Fruit fly (Drosophila melanogaster) whole organism, embryonic: ENCODE data around the gene cwo.

Experiments used
- Adf1 ChIP-seq: fragments of 200-800 bp; sonication (Bioruptor generic); IDR thresholded peaks from 2 replicates; pipeline ENCODE4 v1.3.6; 2022; ENCODE audit warnings: missing biosample characterization, missing genetic modification characterization
- B-H1 ChIP-seq: fragments of 200-800 bp; sonication (Bioruptor generic); IDR thresholded peaks from 3 replicates; pipeline ENCODE4 v1.3.6; 2022; ENCODE audit warnings: missing biosample characterization, missing genetic modification characterization
- CG10321 ChIP-seq: fragments of 200-800 bp; sonication (Bioruptor generic); IDR thresholded peaks from 2 replicates; pipeline ENCODE4 v1.3.6; 2022; ENCODE audit warnings: missing biosample characterization, missing genetic modification characterization
- CG12155 ChIP-seq: fragments of 200-800 bp; sonication (Bioruptor generic); optimal IDR thresholded peaks from 3 replicates; lab custom pipeline; 2016; ENCODE audit warnings: missing biosample characterization, missing genetic modification characterization
- CG13123 ChIP-seq: fragments of 200-800 bp; sonication (Bioruptor generic); optimal IDR thresholded peaks from 2 replicates; lab custom pipeline; 2016; ENCODE audit warnings: missing biosample characterization, missing genetic modification characterization
- CG14860 ChIP-seq: fragments of 200-800 bp; sonication (Bioruptor generic); IDR thresholded peaks from 3 replicates; pipeline ENCODE4 v1.3.6; 2022; ENCODE audit warnings: missing biosample characterization, missing genetic modification characterization; ENCODE audit not compliant: partially characterized antibody
- CG16863 ChIP-seq: fragments of 200-800 bp; sonication (Bioruptor generic); optimal IDR thresholded peaks from 3 replicates; lab custom pipeline; 2016; ENCODE audit warnings: missing biosample characterization, missing genetic modification characterization
- CG17359 ChIP-seq: fragments of 200-800 bp; sonication (Bioruptor generic); optimal IDR thresholded peaks from 3 replicates; lab custom pipeline; 2018; ENCODE audit warnings: missing biosample characterization, mild to moderate bottlenecking, missing genetic modification characterization, moderate library complexity
- CG2116 ChIP-seq: fragments of 200-800 bp; sonication (Bioruptor generic); optimal IDR thresholded peaks from 3 replicates; lab custom pipeline; 2018; ENCODE audit warnings: missing biosample characterization, mild to moderate bottlenecking, missing genetic modification characterization
- CG2712 ChIP-seq: fragments of 200-800 bp; optimal IDR thresholded peaks from 3 replicates; lab custom pipeline; 2019; ENCODE audit warnings: missing biosample characterization, mild to moderate bottlenecking, missing genetic modification characterization, moderate library complexity
- CG32772 ChIP-seq: fragments of 200-800 bp; sonication (Bioruptor generic); IDR thresholded peaks from 2 replicates; pipeline ENCODE4 v1.3.6; 2022; ENCODE audit warnings: missing biosample characterization, missing genetic modification characterization
- CG3407 ChIP-seq: fragments of 200-800 bp; sonication (Bioruptor generic); optimal IDR thresholded peaks from 2 replicates; lab custom pipeline; 2018; ENCODE audit warnings: missing biosample characterization, mild to moderate bottlenecking, missing genetic modification characterization
- CG3838 ChIP-seq: fragments of 200-800 bp; sonication (Bioruptor generic); optimal IDR thresholded peaks from 3 replicates; lab custom pipeline; 2016; ENCODE audit warnings: missing biosample characterization, missing genetic modification characterization
- CG7987 ChIP-seq: fragments of 200-800 bp; sonication (Bioruptor generic); optimal IDR thresholded peaks from 2 replicates; lab custom pipeline; 2018; ENCODE audit warnings: missing biosample characterization, mild to moderate bottlenecking, missing genetic modification characterization, moderate library complexity
- CG8478 ChIP-seq: fragments of >200 bp; optimal IDR thresholded peaks from 2 replicates; lab custom pipeline; 2018
- CG9609 ChIP-seq: fragments of 200-800 bp; sonication (Bioruptor generic); optimal IDR thresholded peaks from 3 replicates; lab custom pipeline; 2016; ENCODE audit warnings: missing biosample characterization, missing genetic modification characterization
- Deaf1 ChIP-seq: fragments of 200-800 bp; optimal IDR thresholded peaks from 3 replicates; lab custom pipeline; 2019; ENCODE audit warnings: missing biosample characterization, mild to moderate bottlenecking, missing genetic modification characterization, moderate library complexity
- Dip3 ChIP-seq: fragments of 200-800 bp; sonication (Bioruptor generic); optimal IDR thresholded peaks from 3 replicates; lab custom pipeline; 2016; ENCODE audit warnings: missing biosample characterization, missing genetic modification characterization
- ERR ChIP-seq: fragments of 200-800 bp; sonication (Bioruptor generic); optimal IDR thresholded peaks from 2 replicates; lab custom pipeline; 2016; ENCODE audit warnings: missing biosample characterization, missing genetic modification characterization
- Jarid2 ChIP-seq: fragments of 200-800 bp; sonication (Bioruptor generic); optimal IDR thresholded peaks from 3 replicates; lab custom pipeline; 2017; ENCODE audit warnings: mild to moderate bottlenecking, missing biosample characterization, missing genetic modification reagents, missing genetic modification characterization
- Nf-YB ChIP-seq: fragments of 200-800 bp; sonication (Bioruptor generic); optimal IDR thresholded peaks from 3 replicates; lab custom pipeline; 2019; ENCODE audit warnings: missing biosample characterization, mild to moderate bottlenecking, missing genetic modification characterization, moderate library complexity
- Nf-YC ChIP-seq: fragments of 200-800 bp; optimal IDR thresholded peaks from 3 replicates; lab custom pipeline; 2019; ENCODE audit warnings: missing biosample characterization, mild to moderate bottlenecking, missing genetic modification characterization, moderate library complexity
- Rx ChIP-seq: fragments of 200-800 bp; sonication (Bioruptor generic); IDR thresholded peaks from 2 replicates; pipeline ENCODE4 v1.3.6; 2022; ENCODE audit warnings: missing biosample characterization, missing genetic modification characterization
- Sox100B ChIP-seq: fragments of 200-800 bp; sonication (Bioruptor generic); optimal IDR thresholded peaks from 3 replicates; lab custom pipeline; 2018; ENCODE audit warnings: missing biosample characterization, mild to moderate bottlenecking, missing genetic modification characterization
- Sry-β ChIP-seq: fragments of 200-800 bp; sonication (Bioruptor generic); optimal IDR thresholded peaks from 2 replicates; lab custom pipeline; 2018; ENCODE audit warnings: missing biosample characterization, mild to moderate bottlenecking, missing genetic modification characterization, moderate library complexity
- Xbp1 ChIP-seq: fragments of 200-800 bp; sonication (Bioruptor generic); optimal IDR thresholded peaks from 3 replicates; lab custom pipeline; 2016; ENCODE audit warnings: missing biosample characterization, mild to moderate bottlenecking, missing genetic modification characterization
- al ChIP-seq: fragments of 200-800 bp; sonication (Bioruptor generic); IDR thresholded peaks from 2 replicates; pipeline ENCODE4 v1.3.6; 2022; ENCODE audit warnings: missing biosample characterization, missing genetic modification characterization
- az2 ChIP-seq: fragments of 200-800 bp; sonication (Bioruptor generic); optimal IDR thresholded peaks from 3 replicates; lab custom pipeline; 2016; ENCODE audit warnings: missing biosample characterization, missing genetic modification characterization
- bcd ChIP-seq: fragments of 200-800 bp; sonication (Bioruptor generic); optimal IDR thresholded peaks from 2 replicates; lab custom pipeline; 2017; ENCODE audit warnings: missing biosample characterization, mild to moderate bottlenecking, missing genetic modification characterization
- bigmax ChIP-seq: fragments of 200-800 bp; sonication (Bioruptor generic); optimal IDR thresholded peaks from 2 replicates; lab custom pipeline; 2018; ENCODE audit warnings: missing biosample characterization, mild to moderate bottlenecking, missing genetic modification characterization
- chm ChIP-seq: fragments of 200-800 bp; sonication (Bioruptor generic); IDR thresholded peaks from 2 replicates; pipeline ENCODE4 v1.3.6; 2022; ENCODE audit warnings: missing biosample characterization, missing genetic modification characterization
- dysf ChIP-seq: fragments of 200-800 bp; sonication (Bioruptor generic); IDR thresholded peaks from 3 replicates; pipeline ENCODE4 v1.3.6; 2022; ENCODE audit warnings: missing biosample characterization, missing genetic modification characterization
- en ChIP-seq: fragments of 200-800 bp; sonication (Bioruptor generic); optimal IDR thresholded peaks from 2 replicates; lab custom pipeline; 2016; ENCODE audit warnings: missing biosample characterization, missing genetic modification characterization
- gce ChIP-seq: fragments of 200-800 bp; sonication (Bioruptor generic); IDR thresholded peaks from 3 replicates; pipeline ENCODE4 v1.3.6; 2022; ENCODE audit warnings: missing biosample characterization, missing genetic modification characterization
- gro ChIP-seq: fragments of 200-800 bp; sonication (Bioruptor generic); optimal IDR thresholded peaks from 2 replicates; lab custom pipeline; 2016; ENCODE audit warnings: missing biosample characterization, missing genetic modification characterization
- hth ChIP-seq: fragments of >200 bp; optimal IDR thresholded peaks from 2 replicates; lab custom pipeline; 2017; ENCODE audit warnings: inconsistent platforms
- lbe ChIP-seq: fragments of 200-800 bp; sonication (Bioruptor generic); optimal IDR thresholded peaks from 2 replicates; lab custom pipeline; 2016; ENCODE audit warnings: missing biosample characterization, mild to moderate bottlenecking, missing genetic modification characterization
- lmd ChIP-seq: fragments of 200-800 bp; sonication (Bioruptor generic); IDR thresholded peaks from 2 replicates; pipeline ENCODE4 v1.3.6; 2022; ENCODE audit warnings: missing biosample characterization, missing genetic modification characterization
- luna ChIP-seq: fragments of 200-800 bp; sonication (Bioruptor generic); optimal IDR thresholded peaks from 2 replicates; lab custom pipeline; 2016; ENCODE audit warnings: missing biosample characterization, missing genetic modification characterization
- mirr ChIP-seq: fragments of 200-800 bp; sonication (Bioruptor generic); optimal IDR thresholded peaks from 3 replicates; lab custom pipeline; 2018; ENCODE audit warnings: missing biosample characterization, mild to moderate bottlenecking, missing genetic modification characterization
- nerfin-1 ChIP-seq: fragments of 200-800 bp; sonication (Bioruptor generic); optimal IDR thresholded peaks from 3 replicates; lab custom pipeline; 2019; ENCODE audit warnings: missing biosample characterization, mild to moderate bottlenecking, missing genetic modification characterization, moderate library complexity
- odd ChIP-seq: fragments of 200-800 bp; sonication (Bioruptor generic); optimal IDR thresholded peaks from 2 replicates; lab custom pipeline; 2017; ENCODE audit warnings: missing biosample characterization, mild to moderate bottlenecking, missing genetic modification characterization
- otp ChIP-seq: fragments of 200-800 bp; sonication (Bioruptor generic); IDR thresholded peaks from 3 replicates; pipeline ENCODE4, ENCODE4 v1.3.6; 2022; ENCODE audit warnings: missing biosample characterization, missing genetic modification characterization
- pum ChIP-seq: fragments of 200-800 bp; sonication (Bioruptor generic); optimal IDR thresholded peaks from 2 replicates; lab custom pipeline; 2016; ENCODE audit warnings: missing biosample characterization, missing genetic modification characterization
- rib ChIP-seq: fragments of 200-800 bp; sonication (Bioruptor generic); IDR thresholded peaks from 2 replicates; pipeline ENCODE4 v1.3.6; 2022; ENCODE audit warnings: missing biosample characterization, missing genetic modification characterization
- seq ChIP-seq: fragments of 200-800 bp; sonication (Bioruptor generic); IDR thresholded peaks from 2 replicates; pipeline ENCODE4 v1.3.6; 2022; ENCODE audit warnings: missing biosample characterization, missing genetic modification characterization
- ssp ChIP-seq: fragments of 200-800 bp; sonication (Bioruptor generic); IDR thresholded peaks from 2 replicates; pipeline ENCODE4 v1.3.6; 2022; ENCODE audit warnings: missing biosample characterization, missing genetic modification characterization
- stc ChIP-seq: fragments of 200-800 bp; sonication (Bioruptor generic); IDR thresholded peaks from 2 replicates; pipeline ENCODE4 v1.3.6; 2022; ENCODE audit warnings: missing biosample characterization, missing genetic modification characterization
- tio ChIP-seq: fragments of 200-800 bp; sonication (Bioruptor generic); optimal IDR thresholded peaks from 2 replicates; lab custom pipeline; 2017; ENCODE audit warnings: missing biosample characterization, missing genetic modification characterization, inconsistent platforms
- trh ChIP-seq: fragments of 200-800 bp; sonication (Bioruptor generic); optimal IDR thresholded peaks from 2 replicates; lab custom pipeline; 2016; ENCODE audit warnings: missing biosample characterization, missing genetic modification characterization
- tx ChIP-seq: fragments of 200-800 bp; sonication (Bioruptor generic); optimal IDR thresholded peaks from 2 replicates; lab custom pipeline; 2016; ENCODE audit warnings: missing biosample characterization, missing genetic modification characterization
- usp ChIP-seq: fragments of >200 bp; optimal IDR thresholded peaks from 2 replicates; lab custom pipeline; 2017; ENCODE audit warnings: missing biosample characterization, missing genetic modification characterization

Gene cwo

DNA sequence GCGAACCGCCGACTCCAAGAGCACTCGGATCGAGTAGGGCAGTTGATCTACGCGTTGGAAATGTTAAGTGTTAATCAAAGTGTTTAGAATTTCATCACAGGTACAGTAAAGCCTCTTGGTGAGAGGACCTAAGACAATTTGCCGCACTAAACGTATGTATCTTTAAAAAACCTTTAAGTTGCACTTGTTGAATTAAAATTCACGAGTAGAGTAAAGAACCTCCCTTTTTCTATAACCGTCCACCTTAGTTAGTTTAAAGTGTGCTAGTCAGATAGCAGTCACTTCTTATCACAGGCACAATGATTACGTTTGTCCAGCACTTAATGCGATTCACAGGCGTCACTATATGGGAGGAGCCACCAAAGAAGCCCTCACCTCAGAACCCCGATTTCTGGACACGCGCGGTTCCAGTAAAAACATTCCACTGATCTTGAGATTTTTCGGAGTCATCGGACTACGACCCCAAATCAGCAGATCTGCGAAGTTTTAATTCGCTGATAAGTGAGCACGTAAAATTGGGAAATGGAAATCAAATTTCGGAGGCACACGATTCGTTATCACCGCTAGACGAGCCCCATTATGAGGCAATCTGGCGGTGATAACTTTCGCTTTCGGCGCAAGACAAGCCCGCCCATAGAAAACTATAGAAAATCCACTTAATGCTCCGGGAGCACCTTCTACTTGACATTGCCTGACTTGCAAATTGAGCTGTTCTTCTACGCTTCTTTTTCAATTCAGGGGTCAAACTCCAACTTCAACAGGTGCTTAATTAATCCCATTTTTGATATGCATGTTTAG lies 23.9 kb downstream of the cwo start (continued):
- peak; percentile 69 for TF ChIP-seq mirr
- TF ChIP-seq Nf-YB (GFP tag; lab: Kevin White, UChicago) = no peak
- peak; percentile 32 for TF ChIP-seq CG2712 (tag; lab: Kevin White, UChicago)
- TF ChIP-seq ssp (GFP tag; lab: Robert Waterston, UW) = peak; percentile 17; the same call in 1 of the 2 replicates
- peak; percentile 50 for TF ChIP-seq bcd (GFP tag; lab: Kevin White, UChicago)
- peak; percentile 24 for TF ChIP-seq ERR (GFP tag; lab: Kevin White, UChicago)
- TF ChIP-seq Xbp1 = no peak
- 0 out of 2 replicates have a peak, but pooled peaks have one; percentile 38 for TF ChIP-seq seq (GFP tag; lab: Robert Waterston, UW)
- TF ChIP-seq en (GFP tag; lab: Kevin White, UChicago) = no peak
- no peak for TF ChIP-seq CG7987 (GFP tag; lab: Kevin White, UChicago)
- no peak for TF ChIP-seq CG10321 (GFP tag; lab: Robert Waterston, UW)
- no peak for TF ChIP-seq CG12155
- TF ChIP-seq CG8478 (lab: Kevin White, UChicago) = no peak
- TF ChIP-seq lmd (GFP tag; lab: Robert Waterston, UW) = peak; percentile 59; the same call in 1 of the 2 replicates
- no peak for TF ChIP-seq Sry-β
- peak; percentile 74 for TF ChIP-seq lbe (GFP tag; lab: Kevin White, UChicago)
- TF ChIP-seq tio (GFP tag; lab: Kevin White, UChicago) = no peak
- peak; percentile 8 for TF ChIP-seq Dip3
- no peak for TF ChIP-seq CG2116
- TF ChIP-seq al (GFP tag; lab: Robert Waterston, UW) = peak; percentile 64
- no peak for TF ChIP-seq otp
- TF ChIP-seq CG3407 (GFP tag; lab: Kevin White, UChicago) = no peak
- TF ChIP-seq Nf-YC = no peak
- no peak for TF ChIP-seq CG14860 (GFP tag; lab: Robert Waterston, UW)
- TF ChIP-seq CG17359 (tag; lab: Kevin White, UChicago) = peak; percentile 60
- peak; percentile 60 for TF ChIP-seq CG32772 (GFP tag; lab: Robert Waterston, UW)
- TF ChIP-seq Jarid2 (GFP tag; lab: Kevin White, UChicago) = no peak
- TF ChIP-seq stc = peak; percentile 37; the same call in 1 of the 2 replicates
- no peak for TF ChIP-seq Rx
- no peak for TF ChIP-seq az2 (GFP tag; lab: Kevin White, UChicago)
- TF ChIP-seq chm (GFP tag; lab: Robert Waterston, UW) = no peak
- TF ChIP-seq rib (GFP tag; lab: Robert Waterston, UW) = no peak
- TF ChIP-seq luna (GFP tag; lab: Kevin White, UChicago) = no peak
- TF ChIP-seq nerfin-1 (tag; lab: Kevin White, UChicago) = no peak
- TF ChIP-seq hth = no peak
- TF ChIP-seq Sox100B (GFP tag; lab: Kevin White, UChicago) = no peak
- peak; percentile 10 for TF ChIP-seq pum (GFP tag; lab: Kevin White, UChicago)
- no peak for TF ChIP-seq bigmax (GFP tag; lab: Kevin White, UChicago)
- no peak for TF ChIP-seq tx (GFP tag; lab: Kevin White, UChicago)
- TF ChIP-seq Deaf1 = no peak
- no peak for TF ChIP-seq CG13123 (GFP tag; lab: Kevin White, UChicago)
- TF ChIP-seq B-H1 = peak; percentile 47; the same call in 2 of the 3 replicates
- TF ChIP-seq CG16863 (GFP tag; lab: Kevin White, UChicago) = no peak
- no peak for TF ChIP-seq CG9609 (GFP tag; lab: Kevin White, UChicago)
- no peak for TF ChIP-seq usp (GFP tag; lab: Kevin White, UChicago)
- TF ChIP-seq gce (GFP tag; lab: Robert Waterston, UW) = peak; percentile 62; the same call in 1 of the 3 replicates
- peak; percentile 78 for TF ChIP-seq dysf (GFP tag; lab: Robert Waterston, UW)
- no peak for TF ChIP-seq trh (GFP tag; lab: Kevin White, UChicago)
- peak; percentile 73 for TF ChIP-seq gro (GFP tag; lab: Kevin White, UChicago)
- no peak for TF ChIP-seq odd
- no peak for TF ChIP-seq CG3838
- TF ChIP-seq Adf1 (GFP tag; lab: Robert Waterston, UW) = no peak
